Worm (Caenorhabditis elegans): ENCODE results near the gene ZK616.2.

ZK616.2 gene

DNA sequence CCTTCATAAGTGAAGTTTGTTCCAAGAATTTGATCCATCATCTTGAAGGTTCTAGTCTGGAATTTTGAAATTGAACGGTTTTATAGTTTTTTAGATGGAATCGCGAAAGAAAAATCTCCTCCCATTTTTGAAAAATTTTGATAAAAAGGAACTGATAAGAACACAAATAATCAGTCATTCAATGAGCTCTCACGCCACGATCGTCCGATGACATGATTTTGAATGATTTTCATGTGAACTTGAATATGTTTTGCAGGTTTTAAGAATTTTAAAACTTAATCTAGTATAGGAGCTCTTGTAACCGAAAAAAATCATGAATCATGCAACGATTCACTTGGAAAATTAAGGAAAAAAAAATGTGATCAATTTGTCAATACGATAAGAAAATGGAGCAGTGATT is 20.6 kb upstream of the ZK616.2 start, which contains the start of gene elo-5:
Gene elo-5 (minus strand): TSS at position 56 of the 400 bp plus-strand sequence.
- TF ChIP-seq dsc-1 (tag; optimal IDR thresholded peaks at IDR 0.05): no peak
- peak; percentile 55 for TF ChIP-seq elt-2 (tag; optimal IDR thresholded peaks at IDR 0.05)

- TF ChIP-seq sup-37 (GFP tag; optimal IDR thresholded peaks at IDR 0.05) (no peak), elt-2 (tag; optimal IDR thresholded peaks at IDR 0.05) (peak; percentile 61)
Observed at ce11 chrIV:5380140-5380539, 17.5 kb upstream of the ZK616.2 start.

ce11 chrIV:5381334-5381733 is 16.3 kb upstream of the ZK616.2 start, which contains the start of gene F41H10.2:
F41H10.2 (plus strand) TSS chrIV:5381634.
- TF ChIP-seq tbx-2 (tag; optimal IDR thresholded peaks at IDR 0.05) (no peak), efl-1 (optimal IDR thresholded peaks at IDR 0.05) (no peak), efl-1 (GFP tag; optimal IDR thresholded peaks at IDR 0.05 in 1 of 2) (peak in 1 of 2 experiments; percentile 82), xbp-1 (tag; optimal IDR thresholded peaks at IDR 0.05) (no peak), egl-27 (tag; optimal IDR thresholded peaks at IDR 0.05) (no peak)

- TF ChIP-seq lin-14 (GFP tag; optimal IDR thresholded peaks at IDR 0.05) (no peak), skn-1 (tag; optimal IDR thresholded peaks at IDR 0.05) (no peak), ama-1 (optimal IDR thresholded peaks at IDR 0.05) (no peak), nhr-84 (tag; optimal IDR thresholded peaks at IDR 0.05) (no peak), irx-1 (tag; optimal IDR thresholded peaks at IDR 0.05) (no peak), swsn-7 (tag; optimal IDR thresholded peaks at IDR 0.05) (no peak), ces-1 (GFP tag; optimal IDR thresholded peaks at IDR 0.05) (no peak), ceh-90 (tag; optimal IDR thresholded peaks at IDR 0.05) (no peak), unc-98 (GFP tag; IDR thresholded peaks at IDR 0.05) (no peak), C04F5.9 (tag; optimal IDR thresholded peaks at IDR 0.05) (no peak), hpl-2 (GFP tag; optimal IDR thresholded peaks at IDR 0.05) (no peak), ceh-8 (GFP tag; optimal IDR thresholded peaks at IDR 0.05) (no peak), fkh-10 (GFP tag; optimal IDR thresholded peaks at IDR 0.05) (no peak), hlh-4 (tag; optimal IDR thresholded peaks at IDR 0.05) (no peak), egl-27 (tag; optimal IDR thresholded peaks at IDR 0.05) (no peak), mab-9 (GFP tag; IDR thresholded peaks at IDR 0.05) (no peak), mdl-1 (tag; optimal IDR thresholded peaks at IDR 0.05) (no peak), jun-1 (tag; optimal IDR thresholded peaks at IDR 0.05) (no peak), mep-1 (tag; optimal IDR thresholded peaks at IDR 0.05) (no peak)
Observed at ce11 chrIV:5382609-5383008, 15.0 kb upstream of the ZK616.2 start, which contains the start of gene F41H10.1. F41H10.1 (plus strand) TSS chrIV:5382909.

ce11 chrIV:5385020-5385419 is 12.6 kb upstream of the ZK616.2 start, which contains the start of gene F41H10.12:
F41H10.12 (plus strand) TSS chrIV:5385320.
- TF ChIP-seq nhr-84 (tag; optimal IDR thresholded peaks at IDR 0.05): no peak
- no peak for TF ChIP-seq rnt-1 (tag; optimal IDR thresholded peaks at IDR 0.05)
- TF ChIP-seq fos-1 (tag; optimal IDR thresholded peaks at IDR 0.05): no peak

ce11 chrIV:5388477-5389065 is 9.1 kb upstream of the ZK616.2 start, which contains the start of gene elo-6:
elo-6 (minus strand) TSS chrIV:5388559.
- no peak for TF ChIP-seq aly-2 (tag; optimal IDR thresholded peaks at IDR 0.05)
- TF ChIP-seq unc-98 (GFP tag; IDR thresholded peaks at IDR 0.05): no peak
- no peak for TF ChIP-seq dpl-1 (GFP tag; optimal IDR thresholded peaks at IDR 0.05)
- TF ChIP-seq zag-1 (tag; optimal IDR thresholded peaks at IDR 0.05): no peak
- no peak for TF ChIP-seq dsc-1 (tag; optimal IDR thresholded peaks at IDR 0.05)
- no peak for TF ChIP-seq lin-13 (GFP tag; optimal IDR thresholded peaks at IDR 0.05)
- TF ChIP-seq egl-27 (tag; optimal IDR thresholded peaks at IDR 0.05): no peak
- peak; percentile 33 for TF ChIP-seq snu-23 (GFP tag; optimal IDR thresholded peaks at IDR 0.05)
- TF ChIP-seq jun-1 (tag; optimal IDR thresholded peaks at IDR 0.05): no peak
- no peak for TF ChIP-seq fkh-10 (GFP tag; optimal IDR thresholded peaks at IDR 0.05)
- no peak for TF ChIP-seq unc-130 (tag; optimal IDR thresholded peaks at IDR 0.05)
- no peak for TF ChIP-seq nhr-84 (tag; optimal IDR thresholded peaks at IDR 0.05)
- no peak for TF ChIP-seq nhr-47 (tag; optimal IDR thresholded peaks at IDR 0.05)
- TF ChIP-seq ztf-4 (tag; optimal IDR thresholded peaks at IDR 0.05): no peak
- TF ChIP-seq sptf-1 (tag; optimal IDR thresholded peaks at IDR 0.05): no peak
- TF ChIP-seq aha-1 (tag; optimal IDR thresholded peaks at IDR 0.05): no peak
- no peak for TF ChIP-seq swsn-7 (tag; optimal IDR thresholded peaks at IDR 0.05)
- TF ChIP-seq unc-86 (tag; optimal IDR thresholded peaks at IDR 0.05): no peak
- TF ChIP-seq ztf-11 (tag; optimal IDR thresholded peaks at IDR 0.05): no peak
- no peak for TF ChIP-seq mef-2 (tag; optimal IDR thresholded peaks at IDR 0.05)
- no peak for TF ChIP-seq ceh-8 (GFP tag; optimal IDR thresholded peaks at IDR 0.05)
- no peak for TF ChIP-seq ceh-90 (tag; optimal IDR thresholded peaks at IDR 0.05)
- TF ChIP-seq fkh-4 (tag; optimal IDR thresholded peaks at IDR 0.05; ENCODE audit: borderline replicate concordance): no peak
- no peak for TF ChIP-seq F16B12.6 (tag; optimal IDR thresholded peaks at IDR 0.05)
- TF ChIP-seq mdl-1 (tag; optimal IDR thresholded peaks at IDR 0.05): no peak

Data from whole organism, L1 larva.